Fruit fly (Drosophila melanogaster) whole organism, adult: ENCODE measurements around the gene mRpS34.

Experiments
- CG33017 ChIP-seq: fragments of 200-800 bp; sonication (Bioruptor generic); optimal IDR thresholded peaks from 2 replicates; lab custom pipeline; 2018; ENCODE audit warnings: missing biosample characterization, mild to moderate bottlenecking, missing genetic modification characterization, moderate library complexity
- CG7101 ChIP-seq: fragments of 200-800 bp; sonication (Bioruptor generic); optimal IDR thresholded peaks from 2 replicates; lab custom pipeline; 2018; ENCODE audit warnings: missing biosample characterization, mild to moderate bottlenecking, missing genetic modification characterization, moderate library complexity
- bab1 ChIP-seq: fragments of 200-800 bp; sonication (Bioruptor generic); optimal IDR thresholded peaks from 3 replicates; lab custom pipeline; 2019; ENCODE audit warnings: missing biosample characterization, mild to moderate bottlenecking, missing genetic modification characterization, moderate library complexity
- ovo ChIP-seq: fragments of 200-800 bp; sonication (Bioruptor generic); optimal IDR thresholded peaks from 2 replicates; lab custom pipeline; 2016; ENCODE audit warnings: missing biosample characterization, missing genetic modification characterization
- toe ChIP-seq: fragments of 200-800 bp; sonication (Bioruptor generic); optimal IDR thresholded peaks from 2 replicates; lab custom pipeline; 2016; ENCODE audit warnings: missing biosample characterization, missing genetic modification characterization

DNA sequence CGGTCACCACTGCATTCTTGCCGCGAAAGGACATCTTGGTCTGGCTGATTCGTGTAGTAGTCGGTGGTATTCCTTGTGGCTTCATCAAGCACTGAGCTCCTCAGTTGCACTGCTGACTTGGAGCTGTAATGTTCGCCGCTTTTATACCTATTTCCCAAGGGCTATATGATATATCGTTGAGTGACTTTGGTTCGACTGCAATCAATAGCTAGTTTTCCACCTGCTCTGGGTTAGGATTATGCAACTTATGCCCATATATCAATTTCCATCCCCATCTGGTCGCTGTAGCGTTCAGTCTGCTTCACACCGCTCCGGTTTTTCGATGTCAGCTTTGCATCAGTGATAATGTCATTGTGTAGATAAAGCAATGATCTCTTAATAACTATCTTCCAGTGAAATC is 6.3 kb downstream of the mRpS34 start, which contains the start of gene Pdh:
- TF ChIP-seq ovo (GFP tag; lab: Kevin White, UChicago) (no peak), CG7101 (tag; lab: Kevin White, UChicago) (no peak), CG33017 (tag; lab: Kevin White, UChicago) (no peak), bab1 (GFP tag; lab: Kevin White, UChicago) (no peak), toe (GFP tag; lab: Kevin White, UChicago) (no peak)
